Fruit fly (Drosophila melanogaster): ENCODE data around the gene Tasp1.

dm6 chr3L:16045831-16046336 is 41.4 kb downstream of the Tasp1 start:
- TF ChIP-seq h (optimal IDR thresholded peaks at IDR 0.05) (no peak), Sin3A (optimal IDR thresholded peaks at IDR 0.05) (no peak), insv (optimal IDR thresholded peaks at IDR 0.05) (no peak), ttk (optimal IDR thresholded peaks at IDR 0.05) (no peak), psq (optimal IDR thresholded peaks at IDR 0.05) (no peak), Myc (optimal IDR thresholded peaks at IDR 0.05) (no peak)

Data from Kc167 (cell line).